Fruit fly (Drosophila melanogaster) whole organism, embryonic: Measurements from ENCODE around the gene gammaCOP.

Source experiments
- ATbp ChIP-seq: fragments of 200-800 bp; sonication (Bioruptor generic); optimal IDR thresholded peaks from 2 replicates; lab custom pipeline; 2017; ENCODE audit warnings: missing biosample characterization, mild to moderate bottlenecking, missing genetic modification characterization, missing genetic modification reagents
- Abd-B ChIP-seq: fragments of 200-800 bp; sonication (Bioruptor generic); optimal IDR thresholded peaks from 2 replicates; lab custom pipeline; 2018; ENCODE audit warnings: missing biosample characterization, mild to moderate bottlenecking, missing genetic modification characterization, moderate library complexity
- CG10267 ChIP-seq: fragments of 200-800 bp; sonication (Bioruptor generic); optimal IDR thresholded peaks from 2 replicates; lab custom pipeline; 2018; ENCODE audit warnings: missing biosample characterization, mild to moderate bottlenecking, missing genetic modification characterization, moderate library complexity
- CG1233 ChIP-seq: fragments of 200-800 bp; sonication (Bioruptor generic); optimal IDR thresholded peaks from 4 replicates; lab custom pipeline; 2018; ENCODE audit warnings: missing biosample characterization, mild to moderate bottlenecking, missing genetic modification characterization
- CG12769 ChIP-seq: fragments of 200-800 bp; sonication (Bioruptor generic); optimal IDR thresholded peaks from 2 replicates; lab custom pipeline; 2019; ENCODE audit warnings: missing biosample characterization, mild to moderate bottlenecking, missing genetic modification characterization, moderate library complexity
- CG15011 ChIP-seq: fragments of 200-800 bp; sonication (Bioruptor generic); optimal IDR thresholded peaks from 3 replicates; lab custom pipeline; 2018; ENCODE audit warnings: missing biosample characterization, mild to moderate bottlenecking, missing genetic modification characterization
- CG17912 ChIP-seq: fragments of 200-800 bp; sonication (Bioruptor generic); optimal IDR thresholded peaks from 2 replicates; lab custom pipeline; 2018; ENCODE audit warnings: missing biosample characterization, mild to moderate bottlenecking, missing genetic modification characterization
- CG1792 ChIP-seq: fragments of 200-800 bp; sonication (Bioruptor generic); optimal IDR thresholded peaks from 2 replicates; lab custom pipeline; 2016; ENCODE audit warnings: missing biosample characterization, missing genetic modification characterization
- CG7745 ChIP-seq: fragments of 200-800 bp; sonication (Bioruptor generic); optimal IDR thresholded peaks from 2 replicates; lab custom pipeline; 2018; ENCODE audit warnings: missing biosample characterization, mild to moderate bottlenecking, missing genetic modification characterization, moderate library complexity
- Dfd ChIP-seq, 2 experiments: fragments of >200 bp; optimal IDR thresholded peaks; 2 replicates each; lab custom pipeline; 2017; ENCODE audit warnings: missing biosample characterization in 2 of 2, missing genetic modification characterization in 2 of 2
- Drgx ChIP-seq: fragments of 200-800 bp; sonication (Bioruptor generic); IDR thresholded peaks from 2 replicates; pipeline ENCODE4 v1.3.6; 2022; ENCODE audit warnings: missing biosample characterization, missing genetic modification characterization
- Ets97D ChIP-seq: fragments of 200-800 bp; sonication (Bioruptor generic); optimal IDR thresholded peaks from 3 replicates; lab custom pipeline; 2016; ENCODE audit warnings: missing biosample characterization, missing genetic modification characterization
- H15 ChIP-seq: fragments of 200-800 bp; sonication (Bioruptor generic); IDR thresholded peaks from 3 replicates; pipeline ENCODE4 v1.3.6; 2022; ENCODE audit warnings: missing biosample characterization, missing genetic modification characterization
- Hmr ChIP-seq: fragments of 200-800 bp; sonication (Bioruptor generic); optimal IDR thresholded peaks from 3 replicates; lab custom pipeline; 2017; ENCODE audit warnings: mild to moderate bottlenecking, missing biosample characterization, missing genetic modification reagents, missing genetic modification characterization
- Hsf ChIP-seq: fragments of 200-800 bp; sonication (Bioruptor generic); optimal IDR thresholded peaks from 3 replicates; lab custom pipeline; 2016; ENCODE audit warnings: missing biosample characterization, missing genetic modification characterization
- Meics ChIP-seq: fragments of 200-800 bp; sonication (Bioruptor generic); optimal IDR thresholded peaks from 2 replicates; lab custom pipeline; 2017; ENCODE audit warnings: missing biosample characterization, mild to moderate bottlenecking, missing genetic modification characterization
- Rx ChIP-seq: fragments of 200-800 bp; sonication (Bioruptor generic); IDR thresholded peaks from 2 replicates; pipeline ENCODE4 v1.3.6; 2022; ENCODE audit warnings: missing biosample characterization, missing genetic modification characterization
- ato ChIP-seq: fragments of 200-800 bp; sonication (Bioruptor generic); IDR thresholded peaks from 2 replicates; pipeline ENCODE4 v1.3.6; 2022; ENCODE audit warnings: missing biosample characterization, missing genetic modification characterization; ENCODE audit not compliant: partially characterized antibody
- bbx ChIP-seq: fragments of 200-800 bp; sonication (Bioruptor generic); IDR thresholded peaks from 2 replicates; pipeline ENCODE4 v1.3.6; 2022; ENCODE audit warnings: missing biosample characterization, missing genetic modification characterization; ENCODE audit not compliant: partially characterized antibody
- dan ChIP-seq: fragments of 200-800 bp; sonication (Bioruptor generic); IDR thresholded peaks from 2 replicates; pipeline ENCODE4 v1.3.6; 2022; ENCODE audit warnings: missing biosample characterization, missing genetic modification characterization
- dimm ChIP-seq: fragments of 200-800 bp; sonication (Bioruptor generic); IDR thresholded peaks from 2 replicates; pipeline ENCODE4 v1.3.6; 2022; ENCODE audit warnings: missing biosample characterization, missing genetic modification characterization
- disco-r ChIP-seq: fragments of 200-800 bp; sonication (Bioruptor generic); optimal IDR thresholded peaks from 2 replicates; lab custom pipeline; 2016; ENCODE audit warnings: missing biosample characterization, missing genetic modification characterization
- dm ChIP-seq: fragments of 200-800 bp; sonication (Bioruptor generic); optimal IDR thresholded peaks from 3 replicates; lab custom pipeline; 2016; ENCODE audit warnings: missing biosample characterization, missing genetic modification characterization
- ewg ChIP-seq: fragments of 200-800 bp; sonication (Bioruptor generic); optimal IDR thresholded peaks from 3 replicates; lab custom pipeline; 2017; ENCODE audit warnings: mild to moderate bottlenecking, missing biosample characterization, missing genetic modification reagents, missing genetic modification characterization
- gro ChIP-seq: fragments of 200-800 bp; sonication (Bioruptor generic); optimal IDR thresholded peaks from 2 replicates; lab custom pipeline; 2016; ENCODE audit warnings: missing biosample characterization, missing genetic modification characterization
- luna ChIP-seq: fragments of 200-800 bp; sonication (Bioruptor generic); optimal IDR thresholded peaks from 2 replicates; lab custom pipeline; 2016; ENCODE audit warnings: missing biosample characterization, missing genetic modification characterization
- mam ChIP-seq: fragments of 200-800 bp; sonication (Bioruptor generic); optimal IDR thresholded peaks from 3 replicates; lab custom pipeline; 2016; ENCODE audit warnings: missing biosample characterization, missing genetic modification characterization
- nerfin-2 ChIP-seq: fragments of 200-800 bp; sonication (Bioruptor generic); IDR thresholded peaks from 2 replicates; pipeline ENCODE4 v1.3.6; 2022; ENCODE audit warnings: missing biosample characterization, missing genetic modification characterization; ENCODE audit not compliant: partially characterized antibody
- nmo ChIP-seq: fragments of 200-800 bp; sonication (Bioruptor generic); optimal IDR thresholded peaks from 2 replicates; lab custom pipeline; 2018; ENCODE audit warnings: missing biosample characterization, mild to moderate bottlenecking, missing genetic modification characterization, moderate library complexity
- pnt ChIP-seq: fragments of 200-800 bp; sonication (Bioruptor generic); optimal IDR thresholded peaks from 3 replicates; lab custom pipeline; 2016; ENCODE audit warnings: missing biosample characterization, missing genetic modification characterization
- scrt ChIP-seq: fragments of 200-800 bp; sonication (Bioruptor generic); optimal IDR thresholded peaks from 2 replicates; lab custom pipeline; 2018; ENCODE audit warnings: missing biosample characterization, mild to moderate bottlenecking, missing genetic modification characterization, moderate library complexity
- sd ChIP-seq: fragments of 200-800 bp; sonication (Bioruptor generic); optimal IDR thresholded peaks from 3 replicates; lab custom pipeline; 2018; ENCODE audit warnings: missing biosample characterization, mild to moderate bottlenecking, missing genetic modification characterization, moderate library complexity
- slp2 ChIP-seq: fragments of 200-800 bp; sonication (Bioruptor generic); optimal IDR thresholded peaks from 2 replicates; lab custom pipeline; 2016; ENCODE audit warnings: missing biosample characterization, missing genetic modification characterization
- sna ChIP-seq: fragments of 200-800 bp; sonication (Bioruptor generic); IDR thresholded peaks from 2 replicates; pipeline ENCODE4 v1.3.6; 2022; ENCODE audit warnings: missing biosample characterization, missing genetic modification characterization; ENCODE audit not compliant: partially characterized antibody
- sug ChIP-seq: fragments of 200-800 bp; optimal IDR thresholded peaks from 2 replicates; lab custom pipeline; 2019; ENCODE audit warnings: missing biosample characterization, mild to moderate bottlenecking, missing genetic modification characterization, moderate library complexity
- tup ChIP-seq: fragments of 200-800 bp; sonication (Bioruptor generic); optimal IDR thresholded peaks from 2 replicates; lab custom pipeline; 2016; ENCODE audit warnings: missing biosample characterization, mild to moderate bottlenecking, missing genetic modification characterization, moderate library complexity
- unc-4 ChIP-seq: fragments of 200-800 bp; sonication (Bioruptor generic); IDR thresholded peaks from 2 replicates; pipeline ENCODE4 v1.3.6; 2022; ENCODE audit warnings: missing biosample characterization, missing genetic modification characterization; ENCODE audit not compliant: partially characterized antibody

gammaCOP gene

DNA sequence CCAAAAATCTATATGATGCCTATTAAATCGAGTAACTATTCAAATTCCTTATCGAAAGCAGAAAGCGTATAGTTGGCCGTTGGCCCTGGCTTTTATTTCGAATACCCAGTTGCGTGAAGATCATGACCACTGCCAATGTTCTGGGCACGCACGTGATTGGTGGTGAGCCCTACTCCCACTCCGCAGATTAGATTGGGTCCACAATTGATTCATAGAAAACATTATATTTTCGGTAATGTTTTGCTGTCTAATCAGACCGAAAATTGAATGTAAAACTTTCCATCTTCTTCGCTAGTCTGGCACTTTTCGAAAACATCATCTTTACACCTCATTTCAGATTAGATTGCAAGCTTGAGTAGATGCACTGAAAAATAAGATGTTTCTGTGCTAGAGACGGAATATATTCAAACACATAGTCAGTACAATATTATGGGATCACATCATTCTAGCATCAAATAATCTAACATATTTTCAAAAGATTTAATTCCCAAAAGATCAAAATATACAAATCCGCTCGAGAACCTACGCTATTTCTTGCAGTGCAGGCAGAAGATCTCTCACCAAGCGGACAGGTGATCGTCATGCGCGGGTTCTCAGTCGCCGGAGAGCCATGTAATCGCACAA is 20.4 kb downstream of the gammaCOP start, which contains the start of gene CG1774 (continued):
- TF ChIP-seq Ets97D (GFP tag; lab: Kevin White, UChicago): peak; percentile 26
- peak; percentile 77 for TF ChIP-seq luna (GFP tag; lab: Kevin White, UChicago)
- TF ChIP-seq CG1792 (GFP tag; lab: Kevin White, UChicago): peak; percentile 75
- peak; percentile 46; the same call in 1 of the 2 replicates for TF ChIP-seq dimm (GFP tag; lab: Robert Waterston, UW)
- peak; percentile 67 for TF ChIP-seq dm (GFP tag; lab: Kevin White, UChicago)
- TF ChIP-seq Hmr (GFP tag; lab: Kevin White, UChicago): peak; percentile 89
- TF ChIP-seq scrt (GFP tag; lab: Kevin White, UChicago): peak; percentile 81
- TF ChIP-seq sd (tag; lab: Kevin White, UChicago): peak; percentile 51
- TF ChIP-seq gro (GFP tag; lab: Kevin White, UChicago): peak; percentile 92
- peak; percentile 24 for TF ChIP-seq tup (GFP tag; lab: Kevin White, UChicago)
- no peak for TF ChIP-seq Dfd (GFP tag; optimal IDR thresholded peaks at IDR 0.05; lab: Kevin White, UChicago)
- TF ChIP-seq disco-r (GFP tag; lab: Kevin White, UChicago): peak; percentile 32
- TF ChIP-seq CG12769 (tag; lab: Kevin White, UChicago): peak; percentile 93
- TF ChIP-seq unc-4 (GFP tag; lab: Robert Waterston, UW): no peak
- TF ChIP-seq nerfin-2 (GFP tag; lab: Robert Waterston, UW): no peak
- peak; percentile 55; the same call in 2 of the 3 replicates for TF ChIP-seq H15
- TF ChIP-seq CG17912 (GFP tag; lab: Kevin White, UChicago): no peak
- peak; percentile 73 for TF ChIP-seq nmo (GFP tag; lab: Kevin White, UChicago)
- no peak for TF ChIP-seq sna
- TF ChIP-seq CG7745: no peak
- TF ChIP-seq bbx (GFP tag; lab: Robert Waterston, UW): no peak
- no peak for TF ChIP-seq ato (GFP tag; lab: Robert Waterston, UW)
- peak; percentile 63 for TF ChIP-seq slp2 (GFP tag; lab: Kevin White, UChicago)
- peak; percentile 70 for TF ChIP-seq CG15011 (GFP tag; lab: Kevin White, UChicago)
- peak; percentile 72 for TF ChIP-seq CG1233
- peak; percentile 69 for TF ChIP-seq Drgx (GFP tag; lab: Robert Waterston, UW)
- TF ChIP-seq pnt (GFP tag; lab: Kevin White, UChicago): peak; percentile 64
- TF ChIP-seq CG10267: peak; percentile 57
- no peak; the same call in 1 of the 2 replicates for TF ChIP-seq Rx
- TF ChIP-seq Meics (GFP tag; lab: Kevin White, UChicago): peak; percentile 88
- TF ChIP-seq sug (tag; lab: Kevin White, UChicago): peak; percentile 74
- peak; percentile 92 for TF ChIP-seq mam (GFP tag; lab: Kevin White, UChicago)
- peak; percentile 39 for TF ChIP-seq ewg (GFP tag; lab: Kevin White, UChicago)
- peak; percentile 81 for TF ChIP-seq Hsf (GFP tag; lab: Kevin White, UChicago)
- TF ChIP-seq dan (GFP tag; lab: Robert Waterston, UW): no peak
- TF ChIP-seq ATbp (GFP tag; lab: Kevin White, UChicago): peak; percentile 58
- TF ChIP-seq Abd-B: no peak
